Fruit fly (Drosophila melanogaster): ENCODE data around the gene CG3437.

The CG3437 gene

dm6 chr3L:9451522-9452118 is 5.8 kb downstream of the CG3437 start, which contains the start of the genes CG3448 and ghi (continued):
- no peak for TF ChIP-seq Gsc (GFP tag; IDR thresholded peaks at IDR 0.05)
- no peak for TF ChIP-seq Mes4 (GFP tag; optimal IDR thresholded peaks at IDR 0.05)
- TF ChIP-seq Usf (GFP tag; optimal IDR thresholded peaks at IDR 0.05) = no peak
- peak; percentile 28 for TF ChIP-seq CG15269 (tag; optimal IDR thresholded peaks at IDR 0.05)
- TF ChIP-seq Hr39 (optimal IDR thresholded peaks at IDR 0.05) = no peak
- peak; percentile 68 for TF ChIP-seq Fer3 (tag; optimal IDR thresholded peaks at IDR 0.05)
- peak; percentile 51 for TF ChIP-seq CG8388 (GFP tag; optimal IDR thresholded peaks at IDR 0.05)
- no peak for TF ChIP-seq NC2α (GFP tag; optimal IDR thresholded peaks at IDR 0.05)
- peak; percentile 59 for TF ChIP-seq lilli (GFP tag; optimal IDR thresholded peaks at IDR 0.05)
- TF ChIP-seq corto (GFP tag; optimal IDR thresholded peaks at IDR 0.05) = peak; percentile 56
- TF ChIP-seq bcd (GFP tag; optimal IDR thresholded peaks at IDR 0.05) = peak; percentile 56
- TF ChIP-seq abd-A (tag; optimal IDR thresholded peaks at IDR 0.05) = peak; percentile 87
- no peak for TF ChIP-seq CG6175 (GFP tag; IDR thresholded peaks at IDR 0.05)
- TF ChIP-seq E2f1 (GFP tag; IDR thresholded peaks at IDR 0.05) = peak; percentile 15; the same call in 1 of the 2 replicates
- no peak for TF ChIP-seq Poxn (GFP tag; IDR thresholded peaks at IDR 0.05)
- peak; percentile 62 for TF ChIP-seq hbn (GFP tag; IDR thresholded peaks at IDR 0.05; ENCODE audit: partially characterized antibody)
- peak; percentile 54 for TF ChIP-seq vnd (GFP tag; IDR thresholded peaks at IDR 0.05; ENCODE audit: partially characterized antibody)
- no peak for TF ChIP-seq CG12219 (GFP tag; optimal IDR thresholded peaks at IDR 0.05)
- no peak for TF ChIP-seq otp (GFP tag; IDR thresholded peaks at IDR 0.05)
- TF ChIP-seq Dek (tag; optimal IDR thresholded peaks at IDR 0.05) = peak; percentile 18
- no peak for TF ChIP-seq oc (tag; optimal IDR thresholded peaks at IDR 0.05)
- no peak for TF ChIP-seq Chrac-16 (GFP tag; optimal IDR thresholded peaks at IDR 0.05)
- peak; percentile 94 for TF ChIP-seq CG2116 (GFP tag; optimal IDR thresholded peaks at IDR 0.05)
- peak; percentile 32 for TF ChIP-seq fd96Cb (tag; optimal IDR thresholded peaks at IDR 0.05)
- peak; percentile 56 for TF ChIP-seq exex (tag; optimal IDR thresholded peaks at IDR 0.05)
- TF ChIP-seq chm (GFP tag; IDR thresholded peaks at IDR 0.05) = 0 out of 2 replicates have a peak, but pooled peaks have one; percentile 30
- peak; percentile 68 for TF ChIP-seq CG7372 (GFP tag; IDR thresholded peaks at IDR 0.05)
- peak; percentile 76 for TF ChIP-seq CG30403 (GFP tag; optimal IDR thresholded peaks at IDR 0.05)
- TF ChIP-seq CG9797 (GFP tag; optimal IDR thresholded peaks at IDR 0.05) = peak; percentile 14
- TF ChIP-seq CG16779 (GFP tag; IDR thresholded peaks at IDR 0.05) = no peak
- TF ChIP-seq CG7556 (GFP tag; optimal IDR thresholded peaks at IDR 0.05) = peak; percentile 62
- peak; percentile 49; the same call in 1 of the 2 replicates for TF ChIP-seq CG3847 (GFP tag; IDR thresholded peaks at IDR 0.05)
- TF ChIP-seq Hmx (GFP tag; optimal IDR thresholded peaks at IDR 0.05) = no peak
- TF ChIP-seq CG17385 (GFP tag; optimal IDR thresholded peaks at IDR 0.05) = no peak
- no peak for TF ChIP-seq fd3F (GFP tag; optimal IDR thresholded peaks at IDR 0.05)
- peak; percentile 35 for TF ChIP-seq Hsf (GFP tag; optimal IDR thresholded peaks at IDR 0.05)
- TF ChIP-seq prd (optimal IDR thresholded peaks at IDR 0.05) = no peak
- TF ChIP-seq prd (GFP tag; IDR thresholded peaks at IDR 0.05) = peak; percentile 58; the same call in 2 of the 3 replicates
- no peak for TF ChIP-seq CG11560 (tag; IDR thresholded peaks at IDR 0.05)
- TF ChIP-seq sc (optimal IDR thresholded peaks at IDR 0.05) = no peak
- TF ChIP-seq sc (GFP tag; optimal IDR thresholded peaks at IDR 0.05) = no peak
- TF ChIP-seq CrebB (tag; optimal IDR thresholded peaks at IDR 0.05) = no peak
- TF ChIP-seq Drgx (GFP tag; IDR thresholded peaks at IDR 0.05) = peak; percentile 42
- peak; percentile 65 for TF ChIP-seq Sox100B (GFP tag; optimal IDR thresholded peaks at IDR 0.05)
- TF ChIP-seq sens-2 (GFP tag; IDR thresholded peaks at IDR 0.05) = no peak
- TF ChIP-seq shn (GFP tag; optimal IDR thresholded peaks at IDR 0.05) = no peak
- TF ChIP-seq CG15011 (GFP tag; optimal IDR thresholded peaks at IDR 0.05) = peak; percentile 51
- no peak for TF ChIP-seq CG8359 (GFP tag; optimal IDR thresholded peaks at IDR 0.05; ENCODE audit: borderline replicate concordance)
- TF ChIP-seq CG8924 (tag; optimal IDR thresholded peaks at IDR 0.05) = peak; percentile 51
- TF ChIP-seq sr (GFP tag; IDR thresholded peaks at IDR 0.05) = no peak
- no peak for TF ChIP-seq CG6654 (GFP tag; optimal IDR thresholded peaks at IDR 0.05)
